Worm (Caenorhabditis elegans) whole organism, midembryonic: ENCODE results near the gene mpk-1.

Source experiments
- T22C8.4 ChIP-seq: fragments of 200-800 bp; sonication (Bioruptor generic); IDR thresholded peaks from 2 replicates; pipeline ENCODE4 v1.3.6; 2022; ENCODE audit warnings: missing genetic modification characterization, missing compliant biosample characterization
- flt-1 ChIP-seq: fragments of 200-800 bp; sonication (Bioruptor generic); IDR thresholded peaks from 2 replicates; pipeline ENCODE4 v1.3.6; 2022; ENCODE audit warnings: missing genetic modification characterization, missing compliant biosample characterization
- klf-2 ChIP-seq: fragments of 200-800 bp; sonication (Bioruptor generic); conservative IDR thresholded peaks from 2 replicates; pipeline ENCODE4 v1.3.6; 2022; ENCODE audit warnings: missing genetic modification reagents, missing genetic modification characterization, missing compliant biosample characterization
- med-1 ChIP-seq: sonication (generic microtip); optimal IDR thresholded peaks from 2 replicates; lab custom pipeline; 2017; ENCODE audit warnings: missing genetic modification characterization, mild to moderate bottlenecking, missing compliant biosample characterization, antibody characterized with exemption, missing genetic modification reagents; ENCODE audit not compliant: insufficient read depth
- ref-1 ChIP-seq: fragments of 200-800 bp; sonication (Bioruptor generic); conservative IDR thresholded peaks from 2 replicates; pipeline ENCODE4 v1.3.6; 2022; ENCODE audit warnings: missing genetic modification reagents, missing genetic modification characterization, missing compliant biosample characterization
- tab-1 ChIP-seq: fragments of 200-800 bp; sonication (Bioruptor generic); IDR thresholded peaks from 2 replicates; pipeline ENCODE4 v1.3.6; 2022; ENCODE audit warnings: missing genetic modification characterization, missing compliant biosample characterization
- ztf-23 ChIP-seq: fragments of 200-800 bp; sonication (Bioruptor generic); IDR thresholded peaks from 2 replicates; pipeline ENCODE4 v1.3.6; 2022; ENCODE audit warnings: missing genetic modification reagents, missing genetic modification characterization, missing compliant biosample characterization
- ztf-29 ChIP-seq: fragments of 200-800 bp; sonication (Bioruptor generic); IDR thresholded peaks from 2 replicates; pipeline ENCODE4 v1.3.6; 2022; ENCODE audit warnings: missing genetic modification reagents, missing genetic modification characterization, missing compliant biosample characterization

- TF ChIP-seq T22C8.4 (no peak), tab-1 (GFP tag; lab: Robert Waterston, UW) (no peak), ref-1 (GFP tag; lab: Robert Waterston, UW) (no peak), flt-1 (no peak), ztf-23 (no peak), ztf-29 (GFP tag; lab: Robert Waterston, UW) (no peak), med-1 (GFP tag; lab: Kevin White, UChicago) (no peak), klf-2 (no peak)
These were observed 32.5 kb downstream of the mpk-1 start for ce11 chrIII:4195306-4196008.
